Worm (Caenorhabditis elegans) whole organism, L1 larva: ENCODE data around the gene srx-92.

Experiments
- ceh-8 ChIP-seq: fragments of 200-800 bp; sonication (Bioruptor generic); optimal IDR thresholded peaks from 2 replicates; lab custom pipeline; 2018; ENCODE audit warnings: mild to moderate bottlenecking, missing genetic modification characterization, moderate library complexity, missing compliant biosample characterization
- dpl-1 ChIP-seq, 3 experiments: fragments of 150-350 bp in 2 of 3; sonication (generic microtip) in 1 of 3; optimal IDR thresholded peaks; 2 replicates each; lab custom pipeline; 2014 to 2017; ENCODE audit warnings: missing biosample characterization in 3 of 3, missing genetic modification characterization in 3 of 3, missing genetic modification reagents in 3 of 3
- fos-1 ChIP-seq: fragments of 150-350 bp; optimal IDR thresholded peaks from 2 replicates; lab custom pipeline; 2014; ENCODE audit warnings: missing biosample characterization, missing genetic modification characterization
- lin-15B ChIP-seq: fragments of 150-350 bp; sonication (generic microtip); optimal IDR thresholded peaks from 3 replicates; lab custom pipeline; 2014; ENCODE audit warnings: missing biosample characterization, missing genetic modification characterization
- nhr-237 ChIP-seq: fragments of 150-350 bp; optimal IDR thresholded peaks from 2 replicates; lab custom pipeline; 2014; ENCODE audit warnings: missing biosample characterization, missing genetic modification characterization
- unc-62 ChIP-seq: fragments of 150-350 bp; optimal IDR thresholded peaks from 2 replicates; lab custom pipeline; 2014; ENCODE audit warnings: missing biosample characterization, missing genetic modification reagents, missing genetic modification characterization
- ztf-11 ChIP-seq, 2 experiments: sonication (generic microtip); optimal IDR thresholded peaks; 2 replicates each; lab custom pipeline; 2016 to 2017; ENCODE audit warnings: missing genetic modification characterization in 2 of 2, missing biosample characterization in 1 of 2, missing compliant biosample characterization in 1 of 2

DNA sequence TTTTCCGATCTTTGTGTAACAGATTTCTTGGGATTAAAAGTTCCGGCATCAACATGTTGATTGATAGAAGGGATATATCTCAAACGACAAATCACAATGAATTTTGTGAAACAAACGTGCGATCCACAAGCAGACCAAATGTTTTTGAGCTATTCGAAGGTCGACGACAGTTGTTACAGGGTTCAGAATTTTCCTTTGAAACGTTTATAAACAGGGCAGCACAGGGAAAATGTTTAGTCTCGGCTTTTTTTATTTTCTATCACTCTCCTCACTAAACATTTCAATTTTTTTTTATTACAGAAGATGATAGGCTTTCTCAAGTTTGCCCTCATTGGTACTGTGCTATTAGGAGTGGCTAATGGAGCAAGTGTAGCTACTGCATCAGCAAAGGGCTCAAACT lies 39.8 kb upstream of the srx-92 start, which contains the start of gene exc-13:
- TF ChIP-seq nhr-237 (tag; lab: Kevin White, UChicago) = no peak
- no peak for TF ChIP-seq ztf-11 (tag; optimal IDR thresholded peaks at IDR 0.05; lab: Kevin White, UChicago)
- TF ChIP-seq lin-15B = no peak
- TF ChIP-seq unc-62 (GFP tag; lab: Kevin White, UChicago) = no peak
- TF ChIP-seq dpl-1 (GFP tag; optimal IDR thresholded peaks at IDR 0.05; lab: Kevin White, UChicago) = no peak
- TF ChIP-seq ceh-8 = no peak
- no peak for TF ChIP-seq fos-1 (tag; lab: Kevin White, UChicago)
